Worm (Caenorhabditis elegans): ENCODE measurements around the gene fbxa-99.

- TF ChIP-seq ama-1 (optimal IDR thresholded peaks at IDR 0.05) (no peak), lir-3 (tag; optimal IDR thresholded peaks at IDR 0.05; ENCODE audit: poor library complexity) (no peak), aly-2 (tag; optimal IDR thresholded peaks at IDR 0.05) (no peak), hpl-2 (GFP tag; optimal IDR thresholded peaks at IDR 0.05) (no peak), fos-1 (tag; optimal IDR thresholded peaks at IDR 0.05) (no peak), mdl-1 (tag; optimal IDR thresholded peaks at IDR 0.05) (no peak), elt-3 (tag; optimal IDR thresholded peaks at IDR 0.05) (no peak), zip-4 (GFP tag; optimal IDR thresholded peaks at IDR 0.05) (no peak), egl-27 (tag; optimal IDR thresholded peaks at IDR 0.05) (no peak), pax-3 (tag; optimal IDR thresholded peaks at IDR 0.05) (no peak), blmp-1 (tag; optimal IDR thresholded peaks at IDR 0.05) (no peak), nhr-11 (tag; optimal IDR thresholded peaks at IDR 0.05) (no peak), lin-39 (tag; optimal IDR thresholded peaks at IDR 0.05) (no peak)
These were observed 35.0 kb upstream of the fbxa-99 start, which contains the start of gene srx-43 for ce11 chrV:16017671-16018070.
